Worm (Caenorhabditis elegans) whole organism, L4 larva: ENCODE results near the gene C04H5.7.

ENCODE experiments used
- F10B5.3 ChIP-seq: sonication (generic microtip); optimal IDR thresholded peaks from 2 replicates; lab custom pipeline; 2016; ENCODE audit warnings: mild to moderate bottlenecking, missing genetic modification characterization, missing compliant biosample characterization
- ceh-82 ChIP-seq: sonication (generic microtip); optimal IDR thresholded peaks from 2 replicates; lab custom pipeline; 2017; ENCODE audit warnings: missing biosample characterization, missing genetic modification characterization
- hlh-30 ChIP-seq: sonication (generic microtip); optimal IDR thresholded peaks from 2 replicates; lab custom pipeline; 2017; ENCODE audit warnings: antibody characterized with exemption, mild to moderate bottlenecking, missing genetic modification characterization, missing compliant biosample characterization; ENCODE audit not compliant: insufficient read depth
- lin-39 ChIP-seq: fragments of 150-350 bp; optimal IDR thresholded peaks from 2 replicates; lab custom pipeline; 2014; ENCODE audit warnings: missing biosample characterization, missing genetic modification reagents, missing genetic modification characterization
- lsy-2 ChIP-seq, 2 experiments: fragments of 150-350 bp in 1 of 2; sonication (generic microtip) in 1 of 2; optimal IDR thresholded peaks; 2 replicates each; lab custom pipeline; 2014 to 2017; ENCODE audit warnings: missing biosample characterization in 2 of 2, missing genetic modification characterization in 2 of 2
- madf-5 ChIP-seq, 2 experiments: fragments of 200-800 bp; sonication (Bioruptor generic); IDR thresholded peaks; 2 replicates each; pipeline ENCODE4 v1.3.6; 2022; ENCODE audit warnings: missing compliant biosample characterization in 2 of 2, missing genetic modification characterization in 2 of 2
- nhr-28 ChIP-seq: fragments of 150-350 bp; optimal IDR thresholded peaks from 2 replicates; lab custom pipeline; 2014; ENCODE audit warnings: missing biosample characterization, missing genetic modification characterization
- snpc-4 ChIP-seq: fragments of 150-350 bp; optimal IDR thresholded peaks from 2 replicates; lab custom pipeline; 2014; ENCODE audit warnings: missing biosample characterization, missing genetic modification characterization
- unc-130 ChIP-seq: sonication (generic microtip); optimal IDR thresholded peaks from 2 replicates; lab custom pipeline; 2016; ENCODE audit warnings: missing genetic modification reagents, missing genetic modification characterization, missing compliant biosample characterization
- ztf-11 ChIP-seq: fragments of 150-350 bp; optimal IDR thresholded peaks from 2 replicates; lab custom pipeline; 2014; ENCODE audit warnings: missing biosample characterization, missing genetic modification characterization

- no peak for TF ChIP-seq nhr-28 (tag; lab: Kevin White, UChicago)
- no peak for TF ChIP-seq hlh-30 (tag; lab: Kevin White, UChicago)
- no peak for TF ChIP-seq ceh-82 (tag; lab: Kevin White, UChicago)
- no peak for TF ChIP-seq F10B5.3
- no peak for TF ChIP-seq lin-39 (tag; lab: Kevin White, UChicago)
- no peak for TF ChIP-seq madf-5 (GFP tag; IDR thresholded peaks at IDR 0.05; lab: Robert Waterston, UW)
- no peak for TF ChIP-seq lsy-2 (tag; optimal IDR thresholded peaks at IDR 0.05; lab: Kevin White, UChicago)
- TF ChIP-seq ztf-11 = no peak
- no peak for TF ChIP-seq snpc-4 (tag; lab: Kevin White, UChicago)
- no peak for TF ChIP-seq unc-130 (GFP tag; lab: Kevin White, UChicago)
Observed at ce11 chrII:14540551-14540950, 2.8 kb downstream of the C04H5.7 start.
